Worm (Caenorhabditis elegans): ENCODE measurements around the gene F46C5.7.

- TF ChIP-seq ama-1 (optimal IDR thresholded peaks at IDR 0.05): no peak
- TF ChIP-seq sea-1 (GFP tag; conservative IDR thresholded peaks at IDR 0.05): no peak
- TF ChIP-seq F13C5.2 (tag; optimal IDR thresholded peaks at IDR 0.05): no peak
- no peak for TF ChIP-seq scrt-1 (GFP tag; IDR thresholded peaks at IDR 0.05)
- TF ChIP-seq tbx-11 (GFP tag; IDR thresholded peaks at IDR 0.05): no peak
- TF ChIP-seq tbx-37 (GFP tag; conservative IDR thresholded peaks at IDR 0.05): no peak
- no peak for TF ChIP-seq ceh-36 (tag; optimal IDR thresholded peaks at IDR 0.05)
- no peak for TF ChIP-seq tra-4 (tag; optimal IDR thresholded peaks at IDR 0.05)
- TF ChIP-seq B0310.2 (tag; optimal IDR thresholded peaks at IDR 0.05): no peak
- no peak for TF ChIP-seq hnd-1 (tag; optimal IDR thresholded peaks at IDR 0.05)
Observed at ce11 chrII:8822711-8823110, 16.4 kb upstream of the F46C5.7 start.
